Fruit fly (Drosophila melanogaster) whole organism, embryonic: ENCODE results near the gene side-VI.
A peak's percentile ranks its signal among the peaks of the same experiment; 100 is the strongest.

ENCODE experiments used
- CG10274 ChIP-seq: fragments of 200-800 bp; sonication (Bioruptor generic); optimal IDR thresholded peaks from 3 replicates; lab custom pipeline; 2017; ENCODE audit warnings: missing biosample characterization, mild to moderate bottlenecking, missing genetic modification characterization
- CG10565 ChIP-seq: fragments of 200-800 bp; sonication (Bioruptor generic); optimal IDR thresholded peaks from 3 replicates; lab custom pipeline; 2016; ENCODE audit warnings: missing biosample characterization, mild to moderate bottlenecking, missing genetic modification characterization
- CG11723 ChIP-seq: fragments of 200-800 bp; sonication (Bioruptor generic); optimal IDR thresholded peaks from 2 replicates; lab custom pipeline; 2017; ENCODE audit warnings: missing biosample characterization, mild to moderate bottlenecking, missing genetic modification characterization
- CG15696 ChIP-seq: fragments of 200-800 bp; sonication (Bioruptor generic); optimal IDR thresholded peaks from 2 replicates; lab custom pipeline; 2019; ENCODE audit warnings: missing biosample characterization, mild to moderate bottlenecking, missing genetic modification characterization, moderate library complexity
- CG16863 ChIP-seq: fragments of 200-800 bp; sonication (Bioruptor generic); optimal IDR thresholded peaks from 3 replicates; lab custom pipeline; 2016; ENCODE audit warnings: missing biosample characterization, missing genetic modification characterization
- CG17912 ChIP-seq: fragments of 200-800 bp; sonication (Bioruptor generic); optimal IDR thresholded peaks from 2 replicates; lab custom pipeline; 2018; ENCODE audit warnings: missing biosample characterization, mild to moderate bottlenecking, missing genetic modification characterization
- CG18619 ChIP-seq: fragments of 200-800 bp; sonication (Bioruptor generic); optimal IDR thresholded peaks from 3 replicates; lab custom pipeline; 2017; ENCODE audit warnings: missing biosample characterization, mild to moderate bottlenecking, missing genetic modification characterization
- CG2129 ChIP-seq: fragments of 200-800 bp; sonication (Bioruptor generic); IDR thresholded peaks from 2 replicates; pipeline ENCODE4 v1.3.6; 2022; ENCODE audit warnings: missing biosample characterization, missing genetic modification characterization; ENCODE audit not compliant: partially characterized antibody
- CG2678 ChIP-seq: fragments of 200-800 bp; sonication (Bioruptor generic); optimal IDR thresholded peaks from 3 replicates; lab custom pipeline; 2019; ENCODE audit warnings: missing biosample characterization, mild to moderate bottlenecking, missing genetic modification characterization, moderate library complexity
- CG30020 ChIP-seq: fragments of 200-800 bp; optimal IDR thresholded peaks from 2 replicates; lab custom pipeline; 2019; ENCODE audit warnings: missing biosample characterization, mild to moderate bottlenecking, missing genetic modification characterization, moderate library complexity
- CG31388 ChIP-seq: fragments of 200-800 bp; sonication (Bioruptor generic); optimal IDR thresholded peaks from 2 replicates; lab custom pipeline; 2016; ENCODE audit warnings: missing biosample characterization, missing genetic modification characterization
- CG3995 ChIP-seq: fragments of 200-800 bp; sonication (Bioruptor generic); optimal IDR thresholded peaks from 3 replicates; lab custom pipeline; 2016; ENCODE audit warnings: missing biosample characterization, missing genetic modification characterization
- CG4404 ChIP-seq: fragments of 200-800 bp; sonication (Bioruptor generic); IDR thresholded peaks from 2 replicates; pipeline ENCODE4 v1.3.6; 2022; ENCODE audit warnings: missing biosample characterization, missing genetic modification characterization
- CG7372 ChIP-seq: fragments of 200-800 bp; sonication (Bioruptor generic); IDR thresholded peaks from 2 replicates; pipeline ENCODE4 v1.3.6; 2022; ENCODE audit warnings: missing biosample characterization, missing genetic modification characterization
- CG7556 ChIP-seq: fragments of 200-800 bp; sonication (Bioruptor generic); optimal IDR thresholded peaks from 2 replicates; lab custom pipeline; 2017; ENCODE audit warnings: missing biosample characterization, mild to moderate bottlenecking, missing genetic modification characterization
- CG9215 ChIP-seq: fragments of 200-800 bp; sonication (Bioruptor generic); IDR thresholded peaks from 2 replicates; pipeline ENCODE4 v1.3.6; 2022; ENCODE audit warnings: missing biosample characterization, missing genetic modification characterization
- Deaf1 ChIP-seq: fragments of 200-800 bp; optimal IDR thresholded peaks from 3 replicates; lab custom pipeline; 2019; ENCODE audit warnings: missing biosample characterization, mild to moderate bottlenecking, missing genetic modification characterization, moderate library complexity
- Dek ChIP-seq: fragments of 200-800 bp; sonication (Bioruptor generic); optimal IDR thresholded peaks from 3 replicates; lab custom pipeline; 2019; ENCODE audit warnings: missing biosample characterization, mild to moderate bottlenecking, missing genetic modification characterization, moderate library complexity
- Dll ChIP-seq: fragments of 200-800 bp; sonication (Bioruptor generic); IDR thresholded peaks from 4 replicates; pipeline ENCODE4 v1.3.6; 2022; ENCODE audit warnings: missing biosample characterization, missing genetic modification characterization; ENCODE audit not compliant: partially characterized antibody
- Hr3 ChIP-seq: fragments of 200-800 bp; sonication (Bioruptor generic); optimal IDR thresholded peaks from 3 replicates; lab custom pipeline; 2016; ENCODE audit warnings: missing biosample characterization, missing genetic modification characterization
- Hsf ChIP-seq: fragments of 200-800 bp; sonication (Bioruptor generic); optimal IDR thresholded peaks from 3 replicates; lab custom pipeline; 2016; ENCODE audit warnings: missing biosample characterization, missing genetic modification characterization
- Lpt ChIP-seq: fragments of >200 bp; optimal IDR thresholded peaks from 2 replicates; lab custom pipeline; 2018; ENCODE audit warnings: missing biosample characterization, missing genetic modification characterization
- Neu2 ChIP-seq: fragments of 200-800 bp; sonication (Bioruptor generic); optimal IDR thresholded peaks from 3 replicates; lab custom pipeline; 2016; ENCODE audit warnings: missing biosample characterization, missing genetic modification characterization, borderline replicate concordance
- Optix ChIP-seq: fragments of 200-800 bp; sonication (Bioruptor generic); IDR thresholded peaks from 3 replicates; pipeline ENCODE4 v1.3.6; 2022; ENCODE audit warnings: missing biosample characterization, missing genetic modification characterization
- danr ChIP-seq: fragments of 200-800 bp; sonication (Bioruptor generic); IDR thresholded peaks from 2 replicates; pipeline ENCODE4 v1.3.6; 2022; ENCODE audit warnings: missing biosample characterization, missing genetic modification characterization
- dpn ChIP-seq, 2 experiments: fragments of 200-800 bp; sonication (Bioruptor generic); optimal IDR thresholded peaks; 3 replicates each; lab custom pipeline; 2016; ENCODE audit warnings: missing biosample characterization in 2 of 2, missing genetic modification characterization in 2 of 2
- gt ChIP-seq: fragments of 200-800 bp; sonication (Bioruptor generic); IDR thresholded peaks from 2 replicates; pipeline ENCODE4 v1.3.6; 2022; ENCODE audit warnings: missing biosample characterization, missing genetic modification characterization
- pros ChIP-seq: fragments of 200-800 bp; sonication (Bioruptor generic); optimal IDR thresholded peaks from 3 replicates; lab custom pipeline; 2019; ENCODE audit warnings: missing biosample characterization, mild to moderate bottlenecking, missing genetic modification characterization, moderate library complexity
- sim ChIP-seq: fragments of 200-800 bp; sonication (Bioruptor generic); IDR thresholded peaks from 2 replicates; pipeline ENCODE4 v1.3.6; 2022; ENCODE audit warnings: missing biosample characterization, missing genetic modification characterization
- tio ChIP-seq: fragments of 200-800 bp; sonication (Bioruptor generic); optimal IDR thresholded peaks from 2 replicates; lab custom pipeline; 2017; ENCODE audit warnings: missing biosample characterization, missing genetic modification characterization, inconsistent platforms
- twi ChIP-seq: fragments of 200-800 bp; optimal IDR thresholded peaks from 2 replicates; lab custom pipeline; 2019; ENCODE audit warnings: missing biosample characterization, mild to moderate bottlenecking, missing genetic modification characterization, moderate library complexity
- unpg ChIP-seq: fragments of 200-800 bp; sonication (Bioruptor generic); optimal IDR thresholded peaks from 3 replicates; lab custom pipeline; 2018; ENCODE audit warnings: missing biosample characterization, mild to moderate bottlenecking, missing genetic modification characterization, moderate library complexity
- wdn ChIP-seq: fragments of 200-800 bp; sonication (Bioruptor generic); IDR thresholded peaks from 2 replicates; pipeline ENCODE4 v1.3.6; 2022; ENCODE audit warnings: missing biosample characterization, missing genetic modification characterization
- yki ChIP-seq: fragments of >200 bp; optimal IDR thresholded peaks from 3 replicates; lab custom pipeline; 2018

Gene side-VI

dm6 chr3R:11081701-11082100 is 109.5 kb downstream of the side-VI start (continued):
- TF ChIP-seq CG11723 (GFP tag; lab: Kevin White, UChicago) (no peak), CG15696 (tag; lab: Kevin White, UChicago) (no peak), Neu2 (GFP tag; lab: Kevin White, UChicago) (no peak), CG4404 (GFP tag; lab: Robert Waterston, UW) (no peak), Lpt (GFP tag; lab: Kevin White, UChicago) (no peak), Hsf (GFP tag; lab: Kevin White, UChicago) (no peak), unpg (GFP tag; lab: Kevin White, UChicago) (no peak), CG10565 (GFP tag; lab: Kevin White, UChicago) (no peak), gt (GFP tag; lab: Robert Waterston, UW) (no peak), pros (GFP tag; lab: Kevin White, UChicago) (no peak), CG2678 (peak; percentile 65), wdn (no peak), CG31388 (no peak), CG16863 (GFP tag; lab: Kevin White, UChicago) (no peak), CG7556 (peak; percentile 59), sim (no peak), yki (no peak), CG3995 (GFP tag; lab: Kevin White, UChicago) (no peak), danr (GFP tag; lab: Robert Waterston, UW) (no peak), twi (tag; lab: Kevin White, UChicago) (no peak), Deaf1 (tag; lab: Kevin White, UChicago) (no peak), CG10274 (no peak), CG9215 (no peak), CG30020 (no peak), dpn (GFP tag; optimal IDR thresholded peaks at IDR 0.05; lab: Kevin White, UChicago) (peak in 1 of 2 experiments; percentile 7), Dll (GFP tag; lab: Robert Waterston, UW) (no peak), CG18619 (GFP tag; lab: Kevin White, UChicago) (peak; percentile 3), CG17912 (GFP tag; lab: Kevin White, UChicago) (no peak), Dek (tag; lab: Kevin White, UChicago) (no peak), Optix (GFP tag; lab: Robert Waterston, UW) (no peak), Hr3 (GFP tag; lab: Kevin White, UChicago) (no peak)

dm6 chr3R:11088120-11088519 is 115.9 kb downstream of the side-VI start, which contains the start of gene CG43449:
Gene CG43449, plus strand, starts transcription at chr3R:11088420.
- 0 out of 2 replicates have a peak, but pooled peaks have one; percentile 31 for TF ChIP-seq CG7372 (GFP tag; lab: Robert Waterston, UW)
- no peak for TF ChIP-seq tio (GFP tag; lab: Kevin White, UChicago)
- no peak for TF ChIP-seq CG2129 (GFP tag; lab: Robert Waterston, UW)
